Worm (Caenorhabditis elegans) whole organism, L3 larva: ENCODE measurements around the gene F38B6.6.

ENCODE experiments used
- aly-2 ChIP-seq: fragments of 150-350 bp; optimal IDR thresholded peaks from 2 replicates; lab custom pipeline; 2014; ENCODE audit warnings: missing biosample characterization, missing genetic modification characterization
- ama-1 ChIP-seq: fragments of 150-350 bp; optimal IDR thresholded peaks from 2 replicates; lab custom pipeline; 2018
- ceh-82 ChIP-seq: fragments of 150-350 bp; optimal IDR thresholded peaks from 2 replicates; lab custom pipeline; 2014; ENCODE audit warnings: missing biosample characterization, missing genetic modification characterization
- daf-12 ChIP-seq: fragments of 150-350 bp; optimal IDR thresholded peaks from 2 replicates; lab custom pipeline; 2014; ENCODE audit warnings: missing biosample characterization, missing genetic modification reagents, missing genetic modification characterization
- egl-27 ChIP-seq: sonication (generic microtip); optimal IDR thresholded peaks from 4 replicates; lab custom pipeline; 2017; ENCODE audit warnings: missing biosample characterization, missing genetic modification reagents, missing genetic modification characterization
- mdl-1 ChIP-seq: fragments of 150-350 bp; optimal IDR thresholded peaks from 2 replicates; lab custom pipeline; 2014; ENCODE audit warnings: missing biosample characterization, missing genetic modification characterization
- nhr-11 ChIP-seq: fragments of 150-350 bp; optimal IDR thresholded peaks from 2 replicates; lab custom pipeline; 2014; ENCODE audit warnings: missing biosample characterization, missing genetic modification characterization
- nhr-237 ChIP-seq: fragments of 150-350 bp; optimal IDR thresholded peaks from 2 replicates; lab custom pipeline; 2014; ENCODE audit warnings: missing biosample characterization, missing genetic modification characterization
- nhr-25 ChIP-seq: sonication (generic microtip); optimal IDR thresholded peaks from 2 replicates; lab custom pipeline; 2017; ENCODE audit warnings: missing biosample characterization, missing genetic modification characterization
- nhr-28 ChIP-seq: fragments of 150-350 bp; optimal IDR thresholded peaks from 2 replicates; lab custom pipeline; 2014; ENCODE audit warnings: missing biosample characterization, missing genetic modification characterization
- nhr-77 ChIP-seq: fragments of 150-350 bp; optimal IDR thresholded peaks from 2 replicates; lab custom pipeline; 2014; ENCODE audit warnings: missing biosample characterization, missing genetic modification characterization
- pha-4 ChIP-seq: fragments of 150-350 bp; optimal IDR thresholded peaks from 2 replicates; lab custom pipeline; 2014; ENCODE audit warnings: missing biosample characterization, missing genetic modification reagents, missing genetic modification characterization
- snpc-4 ChIP-seq: fragments of 150-350 bp; optimal IDR thresholded peaks from 2 replicates; lab custom pipeline; 2014; ENCODE audit warnings: missing biosample characterization, missing genetic modification characterization
- ztf-11 ChIP-seq: fragments of 150-350 bp; optimal IDR thresholded peaks from 2 replicates; lab custom pipeline; 2014; ENCODE audit warnings: missing biosample characterization, missing genetic modification characterization

DNA sequence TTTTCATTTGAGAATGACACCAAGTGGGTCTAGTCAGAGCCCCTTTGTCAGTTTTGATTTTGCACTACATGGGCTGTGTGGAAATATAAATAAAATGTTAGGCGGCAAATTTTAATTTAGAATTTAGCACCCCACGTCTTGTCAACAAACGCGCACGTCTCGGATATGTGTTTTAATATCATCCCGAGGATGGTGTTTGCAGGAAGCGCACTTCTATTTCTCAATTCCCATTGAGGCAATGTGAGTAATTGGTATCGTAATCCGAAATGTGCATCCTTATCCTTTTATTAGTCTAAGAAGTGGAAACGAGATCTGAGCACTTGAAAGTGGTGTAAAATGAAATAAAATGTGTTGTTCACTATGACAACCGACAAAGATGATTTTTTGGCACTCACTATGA lies 2.1 kb downstream of the F38B6.6 start:
- TF ChIP-seq snpc-4 (tag; lab: Kevin White, UChicago), result no peak
- TF ChIP-seq ama-1 (lab: Kevin White, UChicago), result no peak
- TF ChIP-seq ceh-82, result no peak
- TF ChIP-seq pha-4 (tag; lab: Kevin White, UChicago), result no peak
- TF ChIP-seq nhr-237, result no peak
- no peak for TF ChIP-seq egl-27 (tag; lab: Kevin White, UChicago)
- no peak for TF ChIP-seq aly-2 (tag; lab: Kevin White, UChicago)
- no peak for TF ChIP-seq ztf-11 (tag; lab: Kevin White, UChicago)
- no peak for TF ChIP-seq nhr-77 (tag; lab: Kevin White, UChicago)
- no peak for TF ChIP-seq mdl-1 (tag; lab: Kevin White, UChicago)
- TF ChIP-seq nhr-25 (tag; lab: Kevin White, UChicago), result no peak
- TF ChIP-seq nhr-28, result no peak
- TF ChIP-seq daf-12, result no peak
- TF ChIP-seq nhr-11 (tag; lab: Kevin White, UChicago), result no peak
